Worm (Caenorhabditis elegans) whole organism, early embryonic: Measurements from ENCODE around the gene nlp-27.

Experiments used
- B0310.2 ChIP-seq: sonication (generic microtip); optimal IDR thresholded peaks from 2 replicates; lab custom pipeline; 2016; ENCODE audit warnings: mild to moderate bottlenecking, missing genetic modification characterization, missing compliant biosample characterization
- F13C5.2 ChIP-seq: sonication (generic microtip); optimal IDR thresholded peaks from 2 replicates; lab custom pipeline; 2017; ENCODE audit warnings: mild to moderate bottlenecking, missing genetic modification characterization, inconsistent platforms, missing compliant biosample characterization
- aly-1 ChIP-seq: sonication (generic microtip); optimal IDR thresholded peaks from 2 replicates; lab custom pipeline; 2016; ENCODE audit warnings: missing genetic modification characterization, missing compliant biosample characterization
- ama-1 ChIP-seq: fragments of 150-350 bp; optimal IDR thresholded peaks from 2 replicates; lab custom pipeline; 2014
- ceh-13 ChIP-seq: fragments of 200-800 bp; sonication (Bioruptor generic); optimal IDR thresholded peaks from 2 replicates; lab custom pipeline; 2018; ENCODE audit warnings: mild to moderate bottlenecking, missing genetic modification characterization, missing compliant biosample characterization
- ceh-36 ChIP-seq: sonication (generic microtip); optimal IDR thresholded peaks from 2 replicates; lab custom pipeline; 2016; ENCODE audit warnings: missing genetic modification characterization, inconsistent platforms, missing compliant biosample characterization
- ets-7 ChIP-seq: sonication (generic microtip); optimal IDR thresholded peaks from 2 replicates; lab custom pipeline; 2016; ENCODE audit warnings: missing genotype, missing genetic modification characterization, missing compliant biosample characterization
- flt-1 ChIP-seq: fragments of 200-800 bp; sonication (Bioruptor generic); IDR thresholded peaks from 2 replicates; pipeline ENCODE4 v1.3.6; 2022; ENCODE audit warnings: missing genetic modification characterization, missing compliant biosample characterization
- hmbx-1 ChIP-seq: sonication (generic microtip); optimal IDR thresholded peaks from 2 replicates; lab custom pipeline; 2016; ENCODE audit warnings: mild to moderate bottlenecking, missing genetic modification characterization, missing compliant biosample characterization
- hmg-4 ChIP-seq: fragments of 200-800 bp; sonication (Bioruptor generic); optimal IDR thresholded peaks from 2 replicates; lab custom pipeline; 2018; ENCODE audit warnings: mild to moderate bottlenecking, missing genetic modification characterization, missing compliant biosample characterization
- hnd-1 ChIP-seq: sonication (generic microtip); optimal IDR thresholded peaks from 2 replicates; lab custom pipeline; 2016; ENCODE audit warnings: missing genetic modification characterization, missing compliant biosample characterization
- pes-1 ChIP-seq: fragments of 200-800 bp; sonication (Bioruptor generic); IDR thresholded peaks from 2 replicates; pipeline ENCODE4 v1.3.6; 2022; ENCODE audit warnings: missing genetic modification reagents, missing genetic modification characterization, missing compliant biosample characterization
- scrt-1 ChIP-seq: fragments of 200-800 bp; sonication (Bioruptor generic); IDR thresholded peaks from 2 replicates; pipeline ENCODE4 v1.3.6; 2022; ENCODE audit warnings: missing genetic modification characterization, missing compliant biosample characterization
- sea-1 ChIP-seq: fragments of 200-800 bp; sonication (Bioruptor generic); conservative IDR thresholded peaks from 2 replicates; pipeline ENCODE4 v1.3.6; 2022; ENCODE audit warnings: missing genetic modification characterization, missing compliant biosample characterization
- tbx-11 ChIP-seq: fragments of 200-800 bp; sonication (Bioruptor generic); IDR thresholded peaks from 2 replicates; pipeline ENCODE4 v1.3.6; 2022; ENCODE audit warnings: missing genetic modification characterization, missing compliant biosample characterization
- tbx-37 ChIP-seq: fragments of 200-800 bp; sonication (Bioruptor generic); conservative IDR thresholded peaks from 2 replicates; pipeline ENCODE4 v1.3.6; 2022; ENCODE audit warnings: missing genetic modification reagents, missing genetic modification characterization, missing compliant biosample characterization
- tra-4 ChIP-seq: sonication (generic microtip); optimal IDR thresholded peaks from 2 replicates; lab custom pipeline; 2017; ENCODE audit warnings: missing genetic modification characterization, missing compliant biosample characterization

nlp-27 gene

ce11 chrV:3995838-3996237 lies 6.7 kb downstream of the nlp-27 start, which contains the start of gene srx-62:
Gene srx-62 (minus strand): TSS chrV:3995938.
- TF ChIP-seq sea-1 (no peak), scrt-1 (GFP tag; lab: Robert Waterston, UW) (no peak), ceh-36 (tag; lab: Kevin White, UChicago) (no peak), flt-1 (GFP tag; lab: Robert Waterston, UW) (no peak), F13C5.2 (tag; lab: Kevin White, UChicago) (no peak), hmg-4 (GFP tag; lab: Kevin White, UChicago) (no peak), aly-1 (no peak), tbx-37 (no peak), tra-4 (tag; lab: Kevin White, UChicago) (no peak), ets-7 (tag; lab: Kevin White, UChicago) (no peak), hmbx-1 (no peak), tbx-11 (GFP tag; lab: Robert Waterston, UW) (no peak), ama-1 (lab: Kevin White, UChicago) (no peak), pes-1 (GFP tag; lab: Robert Waterston, UW) (no peak), hnd-1 (no peak), B0310.2 (no peak), ceh-13 (GFP tag; lab: Kevin White, UChicago) (no peak)

ce11 chrV:4004577-4004976 lies 15.4 kb downstream of the nlp-27 start:
- no peak for TF ChIP-seq aly-1
- TF ChIP-seq hmbx-1, result no peak
- no peak for TF ChIP-seq tra-4 (tag; lab: Kevin White, UChicago)
- TF ChIP-seq ceh-13 (GFP tag; lab: Kevin White, UChicago), result no peak
- TF ChIP-seq F13C5.2 (tag; lab: Kevin White, UChicago), result no peak
- no peak for TF ChIP-seq hnd-1
- TF ChIP-seq B0310.2, result no peak
- TF ChIP-seq pes-1 (GFP tag; lab: Robert Waterston, UW), result no peak
- TF ChIP-seq flt-1 (GFP tag; lab: Robert Waterston, UW), result no peak
- TF ChIP-seq ceh-36 (tag; lab: Kevin White, UChicago), result no peak
- TF ChIP-seq ama-1 (lab: Kevin White, UChicago), result no peak
- no peak for TF ChIP-seq hmg-4 (GFP tag; lab: Kevin White, UChicago)
- no peak for TF ChIP-seq ets-7 (tag; lab: Kevin White, UChicago)
- no peak for TF ChIP-seq tbx-37
- no peak for TF ChIP-seq sea-1
- TF ChIP-seq tbx-11 (GFP tag; lab: Robert Waterston, UW), result no peak
- TF ChIP-seq scrt-1 (GFP tag; lab: Robert Waterston, UW), result no peak

DNA sequence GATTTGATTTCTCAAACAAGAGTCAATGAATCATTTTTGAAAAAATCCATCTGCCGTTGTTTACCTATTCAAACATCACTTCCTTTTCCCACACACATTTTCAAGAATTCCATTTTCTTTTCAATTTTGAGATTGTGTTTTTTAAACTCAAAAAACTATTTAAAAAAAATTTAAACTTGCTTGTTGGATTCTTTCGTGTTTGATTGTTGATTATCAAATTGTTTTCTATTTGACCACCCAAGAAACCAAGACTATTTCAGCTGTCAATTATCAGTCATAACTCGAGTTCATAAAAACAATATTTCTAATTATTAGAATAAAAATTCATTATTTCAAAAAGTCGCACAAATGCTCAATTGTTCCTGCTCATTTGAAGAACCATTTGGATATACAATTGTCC lies 16.0 kb downstream of the nlp-27 start, which contains the start of gene srh-8:
Gene srh-8, plus strand, starts transcription at position 301 of the 400 bp plus-strand sequence.
- TF ChIP-seq hnd-1 (no peak), tbx-11 (GFP tag; lab: Robert Waterston, UW) (no peak), ets-7 (tag; lab: Kevin White, UChicago) (no peak), hmbx-1 (no peak), tra-4 (tag; lab: Kevin White, UChicago) (no peak), ceh-36 (tag; lab: Kevin White, UChicago) (no peak), aly-1 (no peak), flt-1 (GFP tag; lab: Robert Waterston, UW) (no peak), F13C5.2 (tag; lab: Kevin White, UChicago) (no peak), sea-1 (no peak)

ce11 chrV:4007927-4008326 lies 18.7 kb downstream of the nlp-27 start, which contains the start of gene srh-7:
Gene srh-7 (plus strand): TSS chrV:4008227.
- TF ChIP-seq tbx-11 (GFP tag; lab: Robert Waterston, UW) (no peak), flt-1 (GFP tag; lab: Robert Waterston, UW) (no peak), tbx-37 (no peak), ceh-36 (tag; lab: Kevin White, UChicago) (no peak), tra-4 (tag; lab: Kevin White, UChicago) (no peak), hnd-1 (no peak), aly-1 (no peak), ets-7 (tag; lab: Kevin White, UChicago) (no peak), pes-1 (GFP tag; lab: Robert Waterston, UW) (no peak), scrt-1 (GFP tag; lab: Robert Waterston, UW) (no peak)

DNA sequence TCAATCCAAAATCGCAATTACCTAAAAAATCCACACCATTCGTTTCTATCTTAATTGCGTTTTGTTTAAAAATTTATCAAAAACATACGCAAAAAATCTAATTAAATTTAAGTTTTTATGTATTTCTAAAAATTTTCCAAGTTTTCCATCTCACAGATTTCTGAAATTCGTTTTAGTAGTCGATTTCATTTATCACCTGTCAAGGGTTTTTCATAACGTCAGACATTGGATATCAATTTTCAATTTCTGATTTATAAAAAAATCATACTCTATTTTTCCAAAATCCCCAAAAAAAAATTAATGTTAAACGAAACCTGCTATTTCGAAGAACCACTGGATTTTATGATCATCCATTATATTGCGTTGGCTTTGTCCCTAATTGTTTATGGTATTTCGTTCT lies 21.0 kb downstream of the nlp-27 start, which contains the start of gene srh-4:
Gene srh-4, plus strand, starts transcription at position 301 of the 400 bp plus-strand sequence.
- TF ChIP-seq pes-1 (GFP tag; lab: Robert Waterston, UW) (no peak), tbx-11 (GFP tag; lab: Robert Waterston, UW) (no peak), tbx-37 (no peak), F13C5.2 (tag; lab: Kevin White, UChicago) (no peak), ceh-13 (GFP tag; lab: Kevin White, UChicago) (no peak), ceh-36 (tag; lab: Kevin White, UChicago) (no peak), tra-4 (tag; lab: Kevin White, UChicago) (no peak), hmg-4 (GFP tag; lab: Kevin White, UChicago) (no peak)

- no peak for TF ChIP-seq aly-1
- no peak for TF ChIP-seq hnd-1
- no peak for TF ChIP-seq hmbx-1
- TF ChIP-seq tbx-11 (GFP tag; lab: Robert Waterston, UW), result no peak
These were observed 27.6 kb downstream of the nlp-27 start, which contains the start of gene srw-89 for ce11 chrV:4016780-4017179. Gene srw-89 (plus strand): TSS chrV:4017080.

DNA sequence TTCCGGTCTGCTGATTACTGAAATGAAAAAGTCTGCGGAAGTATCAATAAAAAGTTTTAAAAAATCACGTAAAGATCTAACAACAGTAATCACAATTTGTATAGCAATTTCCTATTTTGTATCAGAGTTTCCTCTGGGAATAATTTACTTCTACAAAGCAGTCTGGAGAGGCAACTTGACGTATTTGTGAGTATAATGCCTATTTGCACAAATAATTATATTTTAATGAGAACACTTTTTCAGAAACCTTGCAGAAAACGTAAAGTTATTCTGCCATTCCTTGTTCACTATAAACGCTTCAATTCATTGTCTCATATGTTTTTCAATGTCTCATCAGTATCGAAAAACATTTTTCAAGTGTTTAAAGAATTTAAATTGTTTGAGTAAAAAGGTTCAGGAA lies 29.4 kb downstream of the nlp-27 start:
- TF ChIP-seq ceh-13 (GFP tag; lab: Kevin White, UChicago) (no peak), scrt-1 (GFP tag; lab: Robert Waterston, UW) (no peak), tbx-37 (no peak), ets-7 (tag; lab: Kevin White, UChicago) (no peak), F13C5.2 (tag; lab: Kevin White, UChicago) (no peak)

ce11 chrV:4019188-4019587 lies 30.0 kb downstream of the nlp-27 start, which contains the start of gene K09D9.3:
Gene K09D9.3 (plus strand): TSS chrV:4019488.
- TF ChIP-seq tra-4 (tag; lab: Kevin White, UChicago), result no peak
- TF ChIP-seq tbx-37, result no peak
- TF ChIP-seq ama-1 (lab: Kevin White, UChicago), result no peak
- no peak for TF ChIP-seq hnd-1
- no peak for TF ChIP-seq hmbx-1
- no peak for TF ChIP-seq tbx-11 (GFP tag; lab: Robert Waterston, UW)
- TF ChIP-seq pes-1 (GFP tag; lab: Robert Waterston, UW), result no peak
- TF ChIP-seq B0310.2, result no peak
- no peak for TF ChIP-seq sea-1
- TF ChIP-seq ceh-13 (GFP tag; lab: Kevin White, UChicago), result no peak
- TF ChIP-seq ets-7 (tag; lab: Kevin White, UChicago), result no peak
- no peak for TF ChIP-seq scrt-1 (GFP tag; lab: Robert Waterston, UW)
